Fruit fly (Drosophila melanogaster) whole organism, embryonic: ENCODE data around the gene syd.
A peak's percentile ranks its signal among the peaks of the same experiment; 100 is the strongest.

Source experiments
- Abd-B ChIP-seq: fragments of 200-800 bp; sonication (Bioruptor generic); optimal IDR thresholded peaks from 2 replicates; lab custom pipeline; 2018; ENCODE audit warnings: missing biosample characterization, mild to moderate bottlenecking, missing genetic modification characterization, moderate library complexity
- Adf1 ChIP-seq: fragments of 200-800 bp; sonication (Bioruptor generic); IDR thresholded peaks from 2 replicates; pipeline ENCODE4 v1.3.6; 2022; ENCODE audit warnings: missing biosample characterization, missing genetic modification characterization
- Awh ChIP-seq: fragments of 200-800 bp; sonication (Bioruptor generic); IDR thresholded peaks from 2 replicates; pipeline ENCODE4, ENCODE4 v1.3.6; 2022; ENCODE audit warnings: missing biosample characterization, missing genetic modification characterization
- CG11093 ChIP-seq: fragments of 200-800 bp; sonication (Bioruptor generic); IDR thresholded peaks from 3 replicates; pipeline ENCODE4 v1.3.6; 2022; ENCODE audit warnings: missing biosample characterization, missing genetic modification characterization
- CG11398 ChIP-seq: fragments of 200-800 bp; sonication (Bioruptor generic); optimal IDR thresholded peaks from 2 replicates; lab custom pipeline; 2016; ENCODE audit warnings: missing biosample characterization, missing genetic modification characterization
- CG12769 ChIP-seq: fragments of 200-800 bp; sonication (Bioruptor generic); optimal IDR thresholded peaks from 2 replicates; lab custom pipeline; 2019; ENCODE audit warnings: missing biosample characterization, mild to moderate bottlenecking, missing genetic modification characterization, moderate library complexity
- CG13894 ChIP-seq: fragments of 200-800 bp; sonication (Bioruptor generic); optimal IDR thresholded peaks from 3 replicates; lab custom pipeline; 2018; ENCODE audit warnings: missing biosample characterization, mild to moderate bottlenecking, missing genetic modification characterization, moderate library complexity
- CG14965 ChIP-seq: fragments of 200-800 bp; sonication (Bioruptor generic); optimal IDR thresholded peaks from 2 replicates; lab custom pipeline; 2016; ENCODE audit warnings: missing biosample characterization, missing genetic modification characterization, borderline replicate concordance
- CG16863 ChIP-seq: fragments of 200-800 bp; sonication (Bioruptor generic); optimal IDR thresholded peaks from 3 replicates; lab custom pipeline; 2016; ENCODE audit warnings: missing biosample characterization, missing genetic modification characterization
- CG2875 ChIP-seq: fragments of 200-800 bp; sonication (Bioruptor generic); optimal IDR thresholded peaks from 2 replicates; lab custom pipeline; 2017; ENCODE audit warnings: missing biosample characterization, mild to moderate bottlenecking, missing genetic modification characterization, missing genetic modification reagents
- CG30403 ChIP-seq: fragments of 200-800 bp; sonication (Bioruptor generic); optimal IDR thresholded peaks from 3 replicates; lab custom pipeline; 2016; ENCODE audit warnings: missing biosample characterization, missing genetic modification characterization
- CG3838 ChIP-seq: fragments of 200-800 bp; sonication (Bioruptor generic); optimal IDR thresholded peaks from 3 replicates; lab custom pipeline; 2016; ENCODE audit warnings: missing biosample characterization, missing genetic modification characterization
- CG43689 ChIP-seq: fragments of 200-800 bp; sonication (Bioruptor generic); IDR thresholded peaks from 2 replicates; pipeline ENCODE4 v1.3.6; 2022; ENCODE audit warnings: missing biosample characterization, missing genetic modification characterization
- CG4404 ChIP-seq: fragments of 200-800 bp; sonication (Bioruptor generic); IDR thresholded peaks from 2 replicates; pipeline ENCODE4 v1.3.6; 2022; ENCODE audit warnings: missing biosample characterization, missing genetic modification characterization
- CG4424 ChIP-seq: fragments of 200-800 bp; sonication (Bioruptor generic); optimal IDR thresholded peaks from 3 replicates; lab custom pipeline; 2016; ENCODE audit warnings: missing biosample characterization, missing genetic modification characterization
- CG5953 ChIP-seq: fragments of 200-800 bp; sonication (Bioruptor generic); IDR thresholded peaks from 2 replicates; pipeline ENCODE4 v1.3.6; 2022; ENCODE audit warnings: missing biosample characterization, missing genetic modification characterization
- CG7372 ChIP-seq: fragments of 200-800 bp; sonication (Bioruptor generic); IDR thresholded peaks from 2 replicates; pipeline ENCODE4 v1.3.6; 2022; ENCODE audit warnings: missing biosample characterization, missing genetic modification characterization
- CG7786 ChIP-seq: fragments of 200-800 bp; sonication (Bioruptor generic); optimal IDR thresholded peaks from 2 replicates; lab custom pipeline; 2016; ENCODE audit warnings: missing biosample characterization, missing genetic modification characterization
- CG7987 ChIP-seq: fragments of 200-800 bp; sonication (Bioruptor generic); optimal IDR thresholded peaks from 2 replicates; lab custom pipeline; 2018; ENCODE audit warnings: missing biosample characterization, mild to moderate bottlenecking, missing genetic modification characterization, moderate library complexity
- CG8478 ChIP-seq: fragments of >200 bp; optimal IDR thresholded peaks from 2 replicates; lab custom pipeline; 2018
- CG8765 ChIP-seq: fragments of 200-800 bp; sonication (Bioruptor generic); IDR thresholded peaks from 2 replicates; pipeline ENCODE4 v1.3.6; 2022; ENCODE audit warnings: missing biosample characterization, missing genetic modification characterization
- CTCF ChIP-seq: fragments of 200-800 bp; sonication (Bioruptor generic); optimal IDR thresholded peaks from 2 replicates; lab custom pipeline; 2017; ENCODE audit warnings: missing biosample characterization, mild to moderate bottlenecking, missing genetic modification characterization, moderate library complexity
- Dbx ChIP-seq: fragments of 200-800 bp; sonication (Bioruptor generic); IDR thresholded peaks from 3 replicates; pipeline ENCODE4 v1.3.6; 2022; ENCODE audit warnings: missing biosample characterization, missing genetic modification characterization
- Dfd ChIP-seq, 2 experiments: fragments of >200 bp; optimal IDR thresholded peaks; 2 replicates each; lab custom pipeline; 2017; ENCODE audit warnings: missing biosample characterization in 2 of 2, missing genetic modification characterization in 2 of 2
- Doc3 ChIP-seq: fragments of 200-800 bp; sonication (Bioruptor generic); IDR thresholded peaks from 3 replicates; pipeline ENCODE4 v1.3.6; 2022; ENCODE audit warnings: missing biosample characterization, missing genetic modification characterization; ENCODE audit not compliant: partially characterized antibody
- Dp ChIP-seq: fragments of 200-800 bp; sonication (Bioruptor generic); optimal IDR thresholded peaks from 2 replicates; lab custom pipeline; 2018; ENCODE audit warnings: missing biosample characterization, mild to moderate bottlenecking, missing genetic modification characterization, moderate library complexity
- E2f2 ChIP-seq: fragments of 200-800 bp; sonication (Bioruptor generic); IDR thresholded peaks from 2 replicates; pipeline ENCODE4 v1.3.6; 2022; ENCODE audit warnings: missing biosample characterization, missing genetic modification characterization
- Fer3 ChIP-seq: fragments of 200-800 bp; sonication (Bioruptor generic); optimal IDR thresholded peaks from 2 replicates; lab custom pipeline; 2018; ENCODE audit warnings: missing biosample characterization, mild to moderate bottlenecking, missing genetic modification characterization, moderate library complexity
- Gsc ChIP-seq: fragments of 200-800 bp; sonication (Bioruptor generic); IDR thresholded peaks from 2 replicates; pipeline ENCODE4 v1.3.6; 2022; ENCODE audit warnings: missing biosample characterization, missing genetic modification characterization
- HLH54F ChIP-seq: fragments of 200-800 bp; sonication (Bioruptor generic); optimal IDR thresholded peaks from 3 replicates; lab custom pipeline; 2016; ENCODE audit warnings: missing biosample characterization, missing genetic modification characterization
- HmgZ ChIP-seq: fragments of 200-800 bp; sonication (Bioruptor generic); optimal IDR thresholded peaks from 2 replicates; lab custom pipeline; 2018; ENCODE audit warnings: missing biosample characterization, mild to moderate bottlenecking, missing genetic modification characterization
- MBD-R2 ChIP-seq: fragments of 200-800 bp; sonication (Bioruptor generic); IDR thresholded peaks from 2 replicates; pipeline ENCODE4 v1.3.6; 2022; ENCODE audit warnings: missing biosample characterization, missing genetic modification characterization
- Meics ChIP-seq: fragments of 200-800 bp; sonication (Bioruptor generic); optimal IDR thresholded peaks from 2 replicates; lab custom pipeline; 2017; ENCODE audit warnings: missing biosample characterization, mild to moderate bottlenecking, missing genetic modification characterization
- Oli ChIP-seq: fragments of 200-800 bp; sonication (Bioruptor generic); optimal IDR thresholded peaks from 2 replicates; lab custom pipeline; 2018; ENCODE audit warnings: missing biosample characterization, mild to moderate bottlenecking, missing genetic modification characterization, moderate library complexity
- Xbp1 ChIP-seq: fragments of 200-800 bp; sonication (Bioruptor generic); optimal IDR thresholded peaks from 3 replicates; lab custom pipeline; 2016; ENCODE audit warnings: missing biosample characterization, mild to moderate bottlenecking, missing genetic modification characterization
- Xrp1 ChIP-seq: fragments of 200-800 bp; sonication (Bioruptor generic); IDR thresholded peaks from 2 replicates; pipeline ENCODE4 v1.3.6; 2022; ENCODE audit warnings: missing biosample characterization, missing genetic modification characterization
- ap ChIP-seq: fragments of 200-800 bp; sonication (Bioruptor generic); IDR thresholded peaks from 2 replicates; pipeline ENCODE4 v1.3.6; 2022; ENCODE audit warnings: missing biosample characterization, missing genetic modification characterization
- crol ChIP-seq: fragments of 200-800 bp; sonication (Bioruptor generic); IDR thresholded peaks from 2 replicates; pipeline ENCODE4 v1.3.6; 2022; ENCODE audit warnings: missing biosample characterization, missing genetic modification characterization
- dpn ChIP-seq, 2 experiments: fragments of 200-800 bp; sonication (Bioruptor generic); optimal IDR thresholded peaks; 3 replicates each; lab custom pipeline; 2016; ENCODE audit warnings: missing biosample characterization in 2 of 2, missing genetic modification characterization in 2 of 2
- ems ChIP-seq: fragments of 200-800 bp; sonication (Bioruptor generic); optimal IDR thresholded peaks from 3 replicates; lab custom pipeline; 2016; ENCODE audit warnings: missing biosample characterization, missing genetic modification characterization
- ewg ChIP-seq: fragments of 200-800 bp; sonication (Bioruptor generic); optimal IDR thresholded peaks from 3 replicates; lab custom pipeline; 2017; ENCODE audit warnings: mild to moderate bottlenecking, missing biosample characterization, missing genetic modification reagents, missing genetic modification characterization
- fru ChIP-seq: fragments of >200 bp; optimal IDR thresholded peaks from 2 replicates; lab custom pipeline; 2017
- gfzf ChIP-seq: fragments of 200-800 bp; sonication (Bioruptor generic); optimal IDR thresholded peaks from 2 replicates; lab custom pipeline; 2016; ENCODE audit warnings: missing biosample characterization, mild to moderate bottlenecking, missing genetic modification characterization, moderate library complexity
- inv ChIP-seq: fragments of 200-800 bp; sonication (Bioruptor generic); IDR thresholded peaks from 2 replicates; pipeline ENCODE4 v1.3.6; 2022; ENCODE audit warnings: missing biosample characterization, missing genetic modification characterization; ENCODE audit not compliant: partially characterized antibody
- jumu ChIP-seq: fragments of 200-800 bp; sonication (Bioruptor generic); optimal IDR thresholded peaks from 3 replicates; lab custom pipeline; 2016; ENCODE audit warnings: missing biosample characterization, missing genetic modification characterization
- otp ChIP-seq: fragments of 200-800 bp; sonication (Bioruptor generic); IDR thresholded peaks from 3 replicates; pipeline ENCODE4, ENCODE4 v1.3.6; 2022; ENCODE audit warnings: missing biosample characterization, missing genetic modification characterization
- pnt ChIP-seq: fragments of 200-800 bp; sonication (Bioruptor generic); optimal IDR thresholded peaks from 3 replicates; lab custom pipeline; 2016; ENCODE audit warnings: missing biosample characterization, missing genetic modification characterization
- run ChIP-seq: fragments of 200-800 bp; sonication (Bioruptor generic); optimal IDR thresholded peaks from 3 replicates; lab custom pipeline; 2018; ENCODE audit warnings: missing biosample characterization, mild to moderate bottlenecking, missing genetic modification characterization
- scrt ChIP-seq: fragments of 200-800 bp; sonication (Bioruptor generic); optimal IDR thresholded peaks from 2 replicates; lab custom pipeline; 2018; ENCODE audit warnings: missing biosample characterization, mild to moderate bottlenecking, missing genetic modification characterization, moderate library complexity
- shn ChIP-seq: fragments of 200-800 bp; sonication (Bioruptor generic); optimal IDR thresholded peaks from 3 replicates; lab custom pipeline; 2016; ENCODE audit warnings: missing biosample characterization, missing genetic modification characterization
- stwl ChIP-seq: fragments of 200-800 bp; sonication (Bioruptor generic); optimal IDR thresholded peaks from 3 replicates; lab custom pipeline; 2018; ENCODE audit warnings: missing biosample characterization, mild to moderate bottlenecking, missing genetic modification characterization, moderate library complexity
- wor ChIP-seq: fragments of 200-800 bp; sonication (Bioruptor generic); IDR thresholded peaks from 2 replicates; pipeline ENCODE4 v1.3.6; 2022; ENCODE audit warnings: missing biosample characterization, missing genetic modification characterization
- zen ChIP-seq: fragments of 200-800 bp; sonication (Bioruptor generic); optimal IDR thresholded peaks from 3 replicates; lab custom pipeline; 2018; ENCODE audit warnings: missing biosample characterization, mild to moderate bottlenecking, missing genetic modification characterization, moderate library complexity

syd gene

dm6 chr3L:7935933-7936494, at the start of gene syd, which contains the start of gene Srp9 (continued):
- no peak for TF ChIP-seq CTCF (GFP tag; lab: Kevin White, UChicago)
- TF ChIP-seq HmgZ (tag; lab: Kevin White, UChicago), result no peak
- peak; percentile 23; the same call in 1 of the 2 replicates for TF ChIP-seq E2f2
- peak; percentile 60 for TF ChIP-seq stwl (tag; lab: Kevin White, UChicago)
- no peak for TF ChIP-seq ewg
- TF ChIP-seq Adf1 (GFP tag; lab: Robert Waterston, UW), result 0 out of 2 replicates have a peak, but pooled peaks have one; percentile 13
- TF ChIP-seq run (tag; lab: Kevin White, UChicago), result no peak
- no peak for TF ChIP-seq Xrp1 (GFP tag; lab: Robert Waterston, UW)
- no peak for TF ChIP-seq Meics
- TF ChIP-seq ems, result no peak
- TF ChIP-seq Dp, result peak; percentile 39
- TF ChIP-seq CG8478 (lab: Kevin White, UChicago), result no peak
- no peak for TF ChIP-seq Awh (GFP tag; lab: Robert Waterston, UW)
- peak; percentile 75 for TF ChIP-seq gfzf (GFP tag; lab: Kevin White, UChicago)
- no peak for TF ChIP-seq Gsc (GFP tag; lab: Robert Waterston, UW)
- TF ChIP-seq CG7786 (GFP tag; lab: Kevin White, UChicago), result no peak
- peak; percentile 5 for TF ChIP-seq CG30403
- TF ChIP-seq CG7372 (GFP tag; lab: Robert Waterston, UW), result no peak
- no peak for TF ChIP-seq CG43689 (GFP tag; lab: Robert Waterston, UW)
- no peak for TF ChIP-seq CG13894 (tag; lab: Kevin White, UChicago)
- no peak for TF ChIP-seq jumu (GFP tag; lab: Kevin White, UChicago)
- TF ChIP-seq CG11093 (GFP tag; lab: Robert Waterston, UW), result no peak
- no peak for TF ChIP-seq fru (lab: Kevin White, UChicago)
- TF ChIP-seq ap (GFP tag; lab: Robert Waterston, UW), result no peak
- no peak for TF ChIP-seq scrt
- no peak for TF ChIP-seq CG4424 (GFP tag; lab: Kevin White, UChicago)
- TF ChIP-seq Dfd (GFP tag; optimal IDR thresholded peaks at IDR 0.05; lab: Kevin White, UChicago), result no peak
- TF ChIP-seq crol (GFP tag; lab: Robert Waterston, UW), result no peak
- no peak for TF ChIP-seq Fer3
- TF ChIP-seq Doc3 (GFP tag; lab: Robert Waterston, UW), result no peak
- TF ChIP-seq CG7987 (GFP tag; lab: Kevin White, UChicago), result no peak
- no peak for TF ChIP-seq HLH54F (GFP tag; lab: Kevin White, UChicago)
- no peak for TF ChIP-seq inv
- TF ChIP-seq Oli (tag; lab: Kevin White, UChicago), result no peak
- TF ChIP-seq shn (GFP tag; lab: Kevin White, UChicago), result no peak
- TF ChIP-seq CG5953 (GFP tag; lab: Robert Waterston, UW), result no peak
- no peak for TF ChIP-seq Dbx
- TF ChIP-seq dpn (GFP tag; optimal IDR thresholded peaks at IDR 0.05; lab: Kevin White, UChicago), result no peak
- TF ChIP-seq CG12769 (tag; lab: Kevin White, UChicago), result no peak
- no peak for TF ChIP-seq CG8765
- TF ChIP-seq CG2875 (GFP tag; lab: Kevin White, UChicago), result no peak
- no peak for TF ChIP-seq CG3838 (GFP tag; lab: Kevin White, UChicago)
- TF ChIP-seq CG16863 (GFP tag; lab: Kevin White, UChicago), result no peak
- TF ChIP-seq CG14965 (GFP tag; lab: Kevin White, UChicago), result no peak
- TF ChIP-seq CG4404 (GFP tag; lab: Robert Waterston, UW), result no peak
- no peak for TF ChIP-seq CG11398 (GFP tag; lab: Kevin White, UChicago)
- no peak for TF ChIP-seq wor (GFP tag; lab: Robert Waterston, UW)
- no peak for TF ChIP-seq zen (tag; lab: Kevin White, UChicago)
- TF ChIP-seq Abd-B, result no peak
- no peak; the same call in 1 of the 2 replicates for TF ChIP-seq MBD-R2 (GFP tag; lab: Robert Waterston, UW)
- no peak for TF ChIP-seq Xbp1 (GFP tag; lab: Kevin White, UChicago)
- no peak for TF ChIP-seq pnt (GFP tag; lab: Kevin White, UChicago)
- TF ChIP-seq otp (GFP tag; lab: Robert Waterston, UW), result no peak
